Worm (Caenorhabditis elegans) whole organism, midembryonic: ENCODE measurements around the gene sfxn-1.3.

Experiments
- T22C8.4 ChIP-seq: fragments of 200-800 bp; sonication (Bioruptor generic); IDR thresholded peaks from 2 replicates; pipeline ENCODE4 v1.3.6; 2022; ENCODE audit warnings: missing genetic modification characterization, missing compliant biosample characterization
- cog-1 ChIP-seq: sonication (generic microtip); optimal IDR thresholded peaks from 2 replicates; lab custom pipeline; 2016; ENCODE audit warnings: missing genetic modification characterization, missing compliant biosample characterization
- flt-1 ChIP-seq: fragments of 200-800 bp; sonication (Bioruptor generic); IDR thresholded peaks from 2 replicates; pipeline ENCODE4 v1.3.6; 2022; ENCODE audit warnings: missing genetic modification characterization, missing compliant biosample characterization
- klf-2 ChIP-seq: fragments of 200-800 bp; sonication (Bioruptor generic); conservative IDR thresholded peaks from 2 replicates; pipeline ENCODE4 v1.3.6; 2022; ENCODE audit warnings: missing genetic modification reagents, missing genetic modification characterization, missing compliant biosample characterization
- med-1 ChIP-seq: sonication (generic microtip); optimal IDR thresholded peaks from 2 replicates; lab custom pipeline; 2017; ENCODE audit warnings: missing genetic modification characterization, mild to moderate bottlenecking, missing compliant biosample characterization, antibody characterized with exemption, missing genetic modification reagents; ENCODE audit not compliant: insufficient read depth
- ref-1 ChIP-seq: fragments of 200-800 bp; sonication (Bioruptor generic); conservative IDR thresholded peaks from 2 replicates; pipeline ENCODE4 v1.3.6; 2022; ENCODE audit warnings: missing genetic modification reagents, missing genetic modification characterization, missing compliant biosample characterization
- tab-1 ChIP-seq: fragments of 200-800 bp; sonication (Bioruptor generic); IDR thresholded peaks from 2 replicates; pipeline ENCODE4 v1.3.6; 2022; ENCODE audit warnings: missing genetic modification characterization, missing compliant biosample characterization
- ztf-23 ChIP-seq: fragments of 200-800 bp; sonication (Bioruptor generic); IDR thresholded peaks from 2 replicates; pipeline ENCODE4 v1.3.6; 2022; ENCODE audit warnings: missing genetic modification reagents, missing genetic modification characterization, missing compliant biosample characterization
- ztf-29 ChIP-seq: fragments of 200-800 bp; sonication (Bioruptor generic); IDR thresholded peaks from 2 replicates; pipeline ENCODE4 v1.3.6; 2022; ENCODE audit warnings: missing genetic modification reagents, missing genetic modification characterization, missing compliant biosample characterization

DNA sequence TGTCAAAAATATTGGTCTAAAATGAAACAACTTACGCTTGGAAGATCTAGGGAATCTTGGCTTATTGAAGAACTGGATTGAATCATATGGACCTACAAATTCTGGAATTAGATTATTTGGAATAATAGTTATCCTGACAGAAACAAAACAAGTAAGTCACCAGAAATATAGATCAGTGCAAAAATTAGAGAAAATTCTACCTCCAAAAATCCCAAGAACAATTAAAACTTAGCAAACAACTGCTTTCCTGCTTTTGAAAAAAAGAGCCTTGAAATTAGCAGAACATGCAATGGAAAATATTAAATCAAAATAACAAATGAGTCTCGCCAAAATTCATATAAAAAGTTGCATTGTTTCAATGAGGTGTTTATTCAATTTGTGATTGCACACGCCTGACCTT lies 46.5 kb downstream of the sfxn-1.3 start, which contains the start of gene nhr-60:
- TF ChIP-seq klf-2 (GFP tag; lab: Robert Waterston, UW) (no peak), cog-1 (tag; lab: Kevin White, UChicago) (no peak), flt-1 (no peak), T22C8.4 (no peak), ztf-29 (GFP tag; lab: Robert Waterston, UW) (no peak), ref-1 (GFP tag; lab: Robert Waterston, UW) (no peak), med-1 (GFP tag; lab: Kevin White, UChicago) (no peak), tab-1 (GFP tag; lab: Robert Waterston, UW) (no peak), ztf-23 (GFP tag; lab: Robert Waterston, UW) (no peak)
